Worm (Caenorhabditis elegans): ENCODE data around the gene his-48.

The his-48 gene

DNA sequence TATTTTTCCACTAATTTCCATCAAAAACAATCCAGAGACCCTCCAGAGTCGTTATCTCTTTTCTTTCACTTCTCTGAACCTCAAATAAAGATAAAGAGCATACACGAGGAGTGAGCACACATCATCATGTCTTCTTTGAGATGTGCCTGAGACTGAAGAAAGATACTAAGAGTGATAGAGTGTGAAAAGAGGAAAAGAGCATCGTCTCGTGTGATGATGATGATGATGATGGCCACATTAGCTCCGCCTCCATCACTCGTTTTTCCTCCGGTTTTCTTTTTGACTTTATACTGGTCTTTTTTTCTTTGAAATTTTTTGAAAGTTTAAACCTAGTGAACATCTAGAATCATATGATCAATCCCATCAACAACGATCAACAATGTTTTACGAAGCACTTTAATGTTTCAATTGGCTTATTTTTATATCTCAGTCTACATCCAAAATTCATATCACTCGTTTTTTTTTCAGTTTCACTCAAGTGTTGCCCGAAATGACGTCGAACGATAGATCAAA is 29.5 kb downstream of the his-48 start, which contains the start of gene T01G1.2:
Gene T01G1.2, plus strand, starts transcription at position 463 of the 513 bp plus-strand sequence.
- TF ChIP-seq sma-9 (GFP tag; optimal IDR thresholded peaks at IDR 0.05): peak; percentile 24
- no peak for TF ChIP-seq sma-9 (tag; optimal IDR thresholded peaks at IDR 0.05)
- TF ChIP-seq R02D3.7 (tag; optimal IDR thresholded peaks at IDR 0.05): no peak
- peak; percentile 76 for TF ChIP-seq nhr-129 (tag; optimal IDR thresholded peaks at IDR 0.05)
- TF ChIP-seq C34F6.9 (tag; optimal IDR thresholded peaks at IDR 0.05): peak; percentile 60
- TF ChIP-seq crh-2 (tag; optimal IDR thresholded peaks at IDR 0.05): peak; percentile 32
- TF ChIP-seq lsy-2 (tag; optimal IDR thresholded peaks at IDR 0.05): peak in 1 of 2 experiments; percentile 60
- peak; percentile 68 for TF ChIP-seq sem-4 (tag; optimal IDR thresholded peaks at IDR 0.05)
- TF ChIP-seq unc-55 (GFP tag; optimal IDR thresholded peaks at IDR 0.05): peak; percentile 11
- TF ChIP-seq ama-1 (optimal IDR thresholded peaks at IDR 0.05): no peak
- TF ChIP-seq blmp-1 (tag; optimal IDR thresholded peaks at IDR 0.05; ENCODE audit: insufficient read depth): no peak
- no peak for TF ChIP-seq nhr-21 (tag; optimal IDR thresholded peaks at IDR 0.05)
- TF ChIP-seq F13H6.1 (tag; optimal IDR thresholded peaks at IDR 0.05): peak; percentile 33
- TF ChIP-seq ztf-4 (tag; optimal IDR thresholded peaks at IDR 0.05): peak; percentile 60
- TF ChIP-seq egl-27 (tag; optimal IDR thresholded peaks at IDR 0.05): no peak
- no peak for TF ChIP-seq Y55F3AM.14 (GFP tag; optimal IDR thresholded peaks at IDR 0.05)
- peak; percentile 37 to 39 for TF ChIP-seq mdl-1 (tag; optimal IDR thresholded peaks at IDR 0.05)

- TF ChIP-seq lsy-2 (tag; optimal IDR thresholded peaks at IDR 0.05) (no peak), sma-9 (GFP tag; optimal IDR thresholded peaks at IDR 0.05) (no peak), sma-9 (tag; optimal IDR thresholded peaks at IDR 0.05) (no peak), nhr-6 (tag; optimal IDR thresholded peaks at IDR 0.05) (no peak), ceh-82 (tag; optimal IDR thresholded peaks at IDR 0.05) (no peak), mab-5 (tag; optimal IDR thresholded peaks at IDR 0.05) (no peak), nhr-12 (tag; optimal IDR thresholded peaks at IDR 0.05) (no peak), sem-4 (tag; optimal IDR thresholded peaks at IDR 0.05) (no peak), nhr-237 (tag; optimal IDR thresholded peaks at IDR 0.05) (no peak), nhr-129 (tag; optimal IDR thresholded peaks at IDR 0.05) (no peak)
These were observed 35.2 kb downstream of the his-48 start, which contains the start of gene klp-12 for ce11 chrIV:11359769-11360168. TSS of gene klp-12 (minus strand) at chrIV:11359869.

DNA sequence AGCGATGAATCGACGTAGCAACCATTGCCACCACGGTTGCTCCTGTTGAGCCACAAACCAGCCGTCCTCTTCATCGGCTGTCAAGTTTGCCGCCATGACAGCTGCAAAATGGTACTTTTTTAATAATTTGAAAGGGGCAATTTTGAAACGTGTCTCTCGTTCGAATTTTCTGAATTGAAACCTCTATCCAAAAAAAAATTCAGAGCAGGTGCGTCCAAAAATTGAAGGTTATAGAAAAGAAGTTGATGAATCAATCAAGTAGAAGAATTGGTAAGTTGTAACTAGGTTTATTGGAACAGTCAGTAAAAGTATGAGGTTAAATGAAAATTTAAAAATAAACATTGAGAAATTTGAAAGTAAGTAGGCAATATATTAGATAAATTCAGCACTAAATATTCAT is 36.9 kb downstream of the his-48 start, which contains the start of gene T01G1.4:
Gene T01G1.4, minus strand, starts transcription at position 101 of the 400 bp plus-strand sequence.
- TF ChIP-seq lin-39 (tag; optimal IDR thresholded peaks at IDR 0.05) (no peak), snpc-4 (tag; optimal IDR thresholded peaks at IDR 0.05) (no peak), nhr-129 (tag; optimal IDR thresholded peaks at IDR 0.05) (no peak)

- peak in 1 of 2 experiments; percentile 34 for TF ChIP-seq lsy-2 (tag; optimal IDR thresholded peaks at IDR 0.05)
- no peak for TF ChIP-seq unc-39 (tag; optimal IDR thresholded peaks at IDR 0.05)
- TF ChIP-seq alr-1 (tag; optimal IDR thresholded peaks at IDR 0.05): no peak
- no peak for TF ChIP-seq blmp-1 (tag; optimal IDR thresholded peaks at IDR 0.05; ENCODE audit: insufficient read depth)
- TF ChIP-seq crh-2 (tag; optimal IDR thresholded peaks at IDR 0.05): peak; percentile 6
- peak; percentile 40 for TF ChIP-seq fos-1 (tag; optimal IDR thresholded peaks at IDR 0.05)
- no peak for TF ChIP-seq ama-1 (optimal IDR thresholded peaks at IDR 0.05)
- TF ChIP-seq C34F6.9 (tag; optimal IDR thresholded peaks at IDR 0.05): peak; percentile 43
- TF ChIP-seq mbf-1 (tag; optimal IDR thresholded peaks at IDR 0.05): no peak
- TF ChIP-seq unc-55 (GFP tag; optimal IDR thresholded peaks at IDR 0.05): peak; percentile 28
- peak; percentile 29 for TF ChIP-seq nhr-129 (tag; optimal IDR thresholded peaks at IDR 0.05)
- no peak for TF ChIP-seq sma-3 (GFP tag; optimal IDR thresholded peaks at IDR 0.05)
These were observed 39.4 kb downstream of the his-48 start for ce11 chrIV:11363806-11364562.

- no peak for TF ChIP-seq unc-62 (GFP tag; optimal IDR thresholded peaks at IDR 0.05)
- peak; percentile 75 for TF ChIP-seq blmp-1 (tag; optimal IDR thresholded peaks at IDR 0.05; ENCODE audit: insufficient read depth)
- peak; percentile 60 for TF ChIP-seq crh-2 (tag; optimal IDR thresholded peaks at IDR 0.05)
- peak; percentile 6 for TF ChIP-seq nhr-129 (tag; optimal IDR thresholded peaks at IDR 0.05)
These were observed 47.1 kb downstream of the his-48 start, which contains the start of gene sec-31 for ce11 chrIV:11371645-11372044. TSS of gene sec-31 (minus strand) at chrIV:11371792.
